Fruit fly (Drosophila melanogaster): ENCODE measurements around the gene Pten.

Gene Pten

dm6 chr2L:10277362-10277761 is 16.5 kb upstream of the Pten start:
- TF ChIP-seq nmo (GFP tag; optimal IDR thresholded peaks at IDR 0.05) (peak; percentile 16), C15 (GFP tag; IDR thresholded peaks at IDR 0.05) (no peak), CG8924 (tag; optimal IDR thresholded peaks at IDR 0.05) (peak; percentile 63), CG2202 (tag; optimal IDR thresholded peaks at IDR 0.05) (no peak), CG4617 (GFP tag; optimal IDR thresholded peaks at IDR 0.05; ENCODE audit: borderline replicate concordance) (peak; percentile 43), cato (GFP tag; optimal IDR thresholded peaks at IDR 0.05; ENCODE audit: borderline replicate concordance) (no peak), HmgZ (tag; optimal IDR thresholded peaks at IDR 0.05) (peak; percentile 7), Dll (GFP tag; IDR thresholded peaks at IDR 0.05; ENCODE audit: partially characterized antibody) (peak; percentile 81), row (GFP tag; IDR thresholded peaks at IDR 0.05) (peak; percentile 84), rib (GFP tag; IDR thresholded peaks at IDR 0.05) (no peak), tna (GFP tag; IDR thresholded peaks at IDR 0.05; ENCODE audit: partially characterized antibody) (peak; percentile 89), CG14860 (GFP tag; IDR thresholded peaks at IDR 0.05; ENCODE audit: partially characterized antibody) (peak; percentile 85), CG30020 (tag; optimal IDR thresholded peaks at IDR 0.05) (peak; percentile 96), fd96Cb (tag; optimal IDR thresholded peaks at IDR 0.05) (no peak), CG2712 (tag; optimal IDR thresholded peaks at IDR 0.05) (peak; percentile 32), knrl (GFP tag; IDR thresholded peaks at IDR 0.05; ENCODE audit: partially characterized antibody) (peak; percentile 92), Opbp (GFP tag; IDR thresholded peaks at IDR 0.05; ENCODE audit: partially characterized antibody) (peak; percentile 96), CG7839 (tag; optimal IDR thresholded peaks at IDR 0.05) (no peak), CG6854 (GFP tag; optimal IDR thresholded peaks at IDR 0.05) (no peak), sc (optimal IDR thresholded peaks at IDR 0.05) (no peak), sc (GFP tag; optimal IDR thresholded peaks at IDR 0.05) (no peak), CG17328 (GFP tag; IDR thresholded peaks at IDR 0.05) (no peak), klu (GFP tag; IDR thresholded peaks at IDR 0.05) (no peak), Fer1 (GFP tag; optimal IDR thresholded peaks at IDR 0.05) (no peak), B-H2 (GFP tag; optimal IDR thresholded peaks at IDR 0.05) (peak; percentile 9), CG42726 (GFP tag; IDR thresholded peaks at IDR 0.05; ENCODE audit: partially characterized antibody) (peak; percentile 97), CG32767 (GFP tag; IDR thresholded peaks at IDR 0.05) (no peak), CG4328 (GFP tag; optimal IDR thresholded peaks at IDR 0.05) (no peak), CG2116 (GFP tag; optimal IDR thresholded peaks at IDR 0.05) (peak; percentile 42), vnd (GFP tag; IDR thresholded peaks at IDR 0.05; ENCODE audit: partially characterized antibody) (peak; percentile 88), Fer2 (tag; optimal IDR thresholded peaks at IDR 0.05) (no peak), CG15696 (tag; optimal IDR thresholded peaks at IDR 0.05) (no peak), sna (GFP tag; IDR thresholded peaks at IDR 0.05; ENCODE audit: partially characterized antibody) (peak; percentile 79), nom (GFP tag; optimal IDR thresholded peaks at IDR 0.05) (no peak), CG12659 (GFP tag; optimal IDR thresholded peaks at IDR 0.05) (peak; percentile 70), CG10267 (tag; optimal IDR thresholded peaks at IDR 0.05) (peak; percentile 17), Med (GFP tag) (peak; percentile 46), hb (GFP tag; IDR thresholded peaks at IDR 0.05; ENCODE audit: partially characterized antibody) (peak; percentile 82), pb (GFP tag; optimal IDR thresholded peaks at IDR 0.05) (no peak), Myb (GFP tag; optimal IDR thresholded peaks at IDR 0.05) (no peak), chinmo (GFP tag; IDR thresholded peaks at IDR 0.05; ENCODE audit: partially characterized antibody) (peak; percentile 81; the same call in 1 of the 4 replicates), CG13424 (tag; optimal IDR thresholded peaks at IDR 0.05) (peak; percentile 7), nerfin-2 (GFP tag; IDR thresholded peaks at IDR 0.05; ENCODE audit: partially characterized antibody) (peak; percentile 78), CG8290 (GFP tag; optimal IDR thresholded peaks at IDR 0.05) (peak; percentile 2), CG8290 (tag; optimal IDR thresholded peaks at IDR 0.05) (no peak), oc (tag; optimal IDR thresholded peaks at IDR 0.05) (no peak), Oaz (GFP tag; IDR thresholded peaks at IDR 0.05) (no peak), CG1603 (tag; optimal IDR thresholded peaks at IDR 0.05) (peak; percentile 90), CG32532 (GFP tag; IDR thresholded peaks at IDR 0.05) (no peak)
